Fruit fly (Drosophila melanogaster): ENCODE measurements around the gene RluA-2.

DNA sequence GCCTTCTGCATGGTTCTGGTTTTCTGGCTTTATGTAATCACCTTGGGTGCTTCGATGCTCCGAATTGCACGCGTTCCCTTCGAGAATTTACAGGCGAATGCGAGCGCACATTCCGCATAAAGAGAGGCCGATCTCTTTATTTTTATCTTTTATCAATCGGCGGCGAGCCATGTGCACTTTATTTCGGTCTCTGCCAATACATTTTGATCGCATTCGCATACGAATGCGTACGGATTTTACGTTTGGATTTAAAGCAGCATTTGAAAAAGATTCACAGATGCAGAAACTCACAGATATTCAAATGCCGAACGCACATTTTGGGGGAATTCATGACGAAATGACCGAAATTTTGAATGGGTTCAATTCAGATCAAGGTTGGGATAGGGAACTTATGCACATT lies 14.5 kb downstream of the RluA-2 start, which contains the start of gene CG13144:
- TF ChIP-seq ab (GFP tag; optimal IDR thresholded peaks at IDR 0.05) (no peak), CG11560 (tag; IDR thresholded peaks at IDR 0.05) (no peak), CG8359 (GFP tag; optimal IDR thresholded peaks at IDR 0.05; ENCODE audit: borderline replicate concordance) (no peak), Gsc (GFP tag; IDR thresholded peaks at IDR 0.05) (no peak), CG33213 (GFP tag; optimal IDR thresholded peaks at IDR 0.05) (no peak)
